Worm (Caenorhabditis elegans) whole organism, mixed stage, embryonic: ENCODE measurements around the gene F08F8.9.

Experiments used
- lin-13 ChIP-seq: fragments of 150-350 bp; optimal IDR thresholded peaks from 2 replicates; lab custom pipeline; 2014; ENCODE audit warnings: missing biosample characterization, missing genetic modification characterization
- nhr-12 ChIP-seq: fragments of 150-350 bp; optimal IDR thresholded peaks from 2 replicates; lab custom pipeline; 2014; ENCODE audit warnings: missing biosample characterization, missing genetic modification characterization
- sptf-1 ChIP-seq: sonication (generic microtip); optimal IDR thresholded peaks from 2 replicates; lab custom pipeline; 2017; ENCODE audit warnings: mild to moderate bottlenecking, missing genetic modification characterization, moderate library complexity, missing compliant biosample characterization
- zip-8 ChIP-seq: fragments of 150-350 bp; optimal IDR thresholded peaks from 2 replicates; lab custom pipeline; 2014; ENCODE audit warnings: missing biosample characterization, missing genetic modification characterization

Gene F08F8.9

ce11 chrIII:7299466-7299865, 54.3 kb downstream of the F08F8.9 start, which contains the start of the genes B0361.14 and B0361.9:
Gene B0361.14, minus strand, starts transcription at chrIII:7299531.
Gene B0361.9, minus strand, starts transcription at chrIII:7299631.
- TF ChIP-seq nhr-12 (tag; lab: Kevin White, UChicago) (no peak), zip-8 (no peak), sptf-1 (tag; lab: Kevin White, UChicago) (no peak), lin-13 (tag; lab: Kevin White, UChicago) (no peak)
